Fruit fly (Drosophila melanogaster): Measurements from ENCODE around the gene CG32259.

DNA sequence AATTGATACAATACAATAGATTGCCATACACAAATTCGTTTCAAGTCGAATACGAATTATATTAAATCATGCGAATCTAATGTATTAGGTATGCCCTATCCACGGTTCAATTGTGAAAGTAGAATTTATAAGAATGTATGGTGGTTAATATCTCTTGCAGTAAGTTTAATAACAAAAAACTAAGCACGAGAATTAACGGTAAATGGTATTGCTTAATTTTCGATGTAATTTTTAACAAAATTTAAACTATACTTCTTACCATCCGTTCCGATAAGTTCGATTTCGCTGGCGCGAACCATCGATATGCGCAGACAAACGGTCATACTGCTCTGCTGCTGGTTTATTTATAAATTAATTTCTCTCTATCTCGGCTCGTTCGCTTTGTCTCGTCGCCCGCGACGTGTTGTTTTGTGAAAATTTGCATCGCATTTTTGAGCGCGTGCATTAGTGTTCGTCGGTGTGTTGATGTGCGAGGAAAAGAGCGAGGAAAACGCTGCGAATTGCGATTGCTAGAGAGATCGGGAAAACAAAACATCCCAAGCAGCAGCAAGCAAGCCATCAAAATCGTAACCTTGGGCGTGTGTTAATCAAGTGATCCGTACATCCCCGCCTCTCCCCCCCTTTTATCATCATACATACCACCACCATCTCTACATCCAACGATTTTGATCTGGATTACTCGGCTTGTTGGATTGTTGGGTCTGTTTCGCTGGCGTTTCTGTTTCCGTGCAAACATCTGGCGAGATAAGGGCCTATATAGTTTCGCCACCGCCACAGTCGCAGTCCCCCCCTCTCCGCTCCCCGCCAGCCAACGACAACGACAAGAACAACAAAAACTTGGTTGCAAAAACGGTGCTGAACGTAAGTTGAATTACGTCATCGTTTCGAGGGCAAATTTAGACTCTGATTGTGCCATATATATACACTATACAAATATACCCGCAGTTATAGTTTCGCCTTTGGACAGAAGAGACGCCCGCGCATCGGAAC is 34.4 kb downstream of the CG32259 start, which contains the start of gene Fit1:
- TF ChIP-seq psq (optimal IDR thresholded peaks at IDR 0.05) (no peak), usp (GFP tag; optimal IDR thresholded peaks at IDR 0.05) (no peak), pan (optimal IDR thresholded peaks at IDR 0.05) (no peak), CG8478 (optimal IDR thresholded peaks at IDR 0.05) (no peak), Dll (optimal IDR thresholded peaks at IDR 0.05) (no peak), EcR (GFP tag; optimal IDR thresholded peaks at IDR 0.05) (no peak)
